Worm (Caenorhabditis elegans) whole organism, L1 larva: ENCODE measurements around the gene T14B4.19.

ENCODE experiments used
- aly-2 ChIP-seq: fragments of 150-350 bp; optimal IDR thresholded peaks from 2 replicates; lab custom pipeline; 2014; ENCODE audit warnings: missing biosample characterization, missing genetic modification characterization
- ama-1 ChIP-seq: fragments of 150-350 bp; optimal IDR thresholded peaks from 2 replicates; lab custom pipeline; 2014
- ceh-82 ChIP-seq, 3 experiments: fragments of 150-350 bp in 1 of 3; sonication (generic microtip) in 2 of 3; optimal IDR thresholded peaks; 2 replicates each; lab custom pipeline; 2014 to 2017; ENCODE audit warnings: missing biosample characterization in 3 of 3, missing genetic modification characterization in 3 of 3
- lir-3 ChIP-seq: sonication (generic microtip); optimal IDR thresholded peaks from 2 replicates; lab custom pipeline; 2016; ENCODE audit warnings: mild to moderate bottlenecking, missing genetic modification characterization, moderate library complexity, missing compliant biosample characterization; ENCODE audit not compliant: poor library complexity
- nhr-11 ChIP-seq: fragments of 150-350 bp; optimal IDR thresholded peaks from 2 replicates; lab custom pipeline; 2014; ENCODE audit warnings: missing biosample characterization, missing genetic modification characterization
- nhr-77 ChIP-seq: fragments of 150-350 bp; optimal IDR thresholded peaks from 2 replicates; lab custom pipeline; 2014; ENCODE audit warnings: missing biosample characterization, missing genetic modification characterization
- skn-1 ChIP-seq: fragments of 150-350 bp; optimal IDR thresholded peaks from 2 replicates; lab custom pipeline; 2014; ENCODE audit warnings: missing biosample characterization, missing genetic modification characterization
- unc-62 ChIP-seq: fragments of 150-350 bp; optimal IDR thresholded peaks from 2 replicates; lab custom pipeline; 2014; ENCODE audit warnings: missing biosample characterization, missing genetic modification reagents, missing genetic modification characterization

DNA sequence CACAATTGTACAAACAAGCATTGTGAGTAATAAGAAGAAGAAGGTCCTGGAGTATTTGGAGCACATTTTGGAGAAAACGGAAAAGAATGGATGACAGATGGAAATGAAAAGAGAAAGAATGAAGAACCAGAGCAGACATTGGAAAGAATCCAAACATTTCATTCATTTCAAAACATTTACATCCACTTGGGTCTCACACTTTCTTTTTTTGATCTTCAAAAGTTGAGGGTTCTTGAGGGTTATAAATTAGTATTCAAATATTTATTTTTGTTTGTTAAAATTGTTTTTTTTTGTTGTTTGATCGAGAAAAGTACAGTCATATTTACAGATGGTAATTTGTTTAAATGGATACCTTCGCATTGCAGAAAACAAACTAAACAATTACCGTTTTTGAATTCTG lies 21.0 kb upstream of the T14B4.19 start, which contains the start of gene T14B4.9:
- TF ChIP-seq ceh-82 (tag; optimal IDR thresholded peaks at IDR 0.05; lab: Kevin White, UChicago): no peak
- TF ChIP-seq skn-1 (tag; lab: Kevin White, UChicago): no peak
- no peak for TF ChIP-seq nhr-77
- TF ChIP-seq unc-62 (GFP tag; lab: Kevin White, UChicago): no peak
- no peak for TF ChIP-seq lir-3 (tag; lab: Kevin White, UChicago)
- TF ChIP-seq aly-2: no peak
- no peak for TF ChIP-seq ama-1 (lab: Kevin White, UChicago)
- TF ChIP-seq nhr-11: no peak
